Worm (Caenorhabditis elegans): ENCODE data around the gene cah-3.
"Not testable (repeated sequence)": the region's sequence is repeated elsewhere in the genome, so short reads cannot be mapped to it uniquely, and the experiment has no call there.

Gene cah-3

ce11 chrX:16505348-16505747 lies 18.1 kb downstream of the cah-3 start, which contains the start of gene T25D1.3:
Gene T25D1.3, plus strand, starts transcription at chrX:16505648.
- TF ChIP-seq tbx-37 (GFP tag; conservative IDR thresholded peaks at IDR 0.05) (no peak), sea-1 (GFP tag; conservative IDR thresholded peaks at IDR 0.05) (no peak), B0310.2 (tag; optimal IDR thresholded peaks at IDR 0.05) (no peak), hmbx-1 (tag; optimal IDR thresholded peaks at IDR 0.05) (no peak), tra-4 (tag; optimal IDR thresholded peaks at IDR 0.05) (no peak)

ce11 chrX:16515265-16515664 lies 28.0 kb downstream of the cah-3 start, which contains the start of gene T25D1.2:
Gene T25D1.2, plus strand, starts transcription at chrX:16515565.
- TF ChIP-seq tbx-37 (GFP tag; conservative IDR thresholded peaks at IDR 0.05); hmbx-1 (tag; optimal IDR thresholded peaks at IDR 0.05); flt-1 (GFP tag; IDR thresholded peaks at IDR 0.05): not testable (repeated sequence)

ce11 chrX:16518771-16519170 lies 31.5 kb downstream of the cah-3 start:
- TF ChIP-seq tbx-37 (GFP tag; conservative IDR thresholded peaks at IDR 0.05), result no peak
- no peak for TF ChIP-seq aly-1 (tag; optimal IDR thresholded peaks at IDR 0.05)
- no peak for TF ChIP-seq B0310.2 (tag; optimal IDR thresholded peaks at IDR 0.05)
- no peak for TF ChIP-seq hmbx-1 (tag; optimal IDR thresholded peaks at IDR 0.05)
- TF ChIP-seq hmg-4 (GFP tag; optimal IDR thresholded peaks at IDR 0.05), result no peak
- TF ChIP-seq sea-1 (GFP tag; conservative IDR thresholded peaks at IDR 0.05), result no peak
- TF ChIP-seq scrt-1 (GFP tag; IDR thresholded peaks at IDR 0.05), result no peak
- TF ChIP-seq hnd-1 (tag; optimal IDR thresholded peaks at IDR 0.05), result no peak
- TF ChIP-seq flt-1 (GFP tag; IDR thresholded peaks at IDR 0.05), result no peak

- TF ChIP-seq ceh-36 (tag; optimal IDR thresholded peaks at IDR 0.05) (no peak), tra-4 (tag; optimal IDR thresholded peaks at IDR 0.05) (no peak), F13C5.2 (tag; optimal IDR thresholded peaks at IDR 0.05) (no peak), sea-1 (GFP tag; conservative IDR thresholded peaks at IDR 0.05) (no peak), B0310.2 (tag; optimal IDR thresholded peaks at IDR 0.05) (no peak), aly-1 (tag; optimal IDR thresholded peaks at IDR 0.05) (no peak)
Observed at ce11 chrX:16519517-16519916, 32.2 kb downstream of the cah-3 start, which contains the start of gene T25D1.1. Gene T25D1.1, plus strand, starts transcription at chrX:16519817.

ce11 chrX:16521722-16522121 lies 34.4 kb downstream of the cah-3 start:
- TF ChIP-seq hnd-1 (tag; optimal IDR thresholded peaks at IDR 0.05), result no peak
- TF ChIP-seq ets-7 (tag; optimal IDR thresholded peaks at IDR 0.05), result no peak
- TF ChIP-seq ceh-13 (GFP tag; optimal IDR thresholded peaks at IDR 0.05), result no peak
- TF ChIP-seq tra-4 (tag; optimal IDR thresholded peaks at IDR 0.05), result no peak
- no peak for TF ChIP-seq flt-1 (GFP tag; IDR thresholded peaks at IDR 0.05)
- TF ChIP-seq sea-1 (GFP tag; conservative IDR thresholded peaks at IDR 0.05), result no peak

ce11 chrX:16524310-16524709 lies 37.0 kb downstream of the cah-3 start:
- TF ChIP-seq ets-7 (tag; optimal IDR thresholded peaks at IDR 0.05), result no peak
- no peak for TF ChIP-seq hmbx-1 (tag; optimal IDR thresholded peaks at IDR 0.05)
- no peak for TF ChIP-seq scrt-1 (GFP tag; IDR thresholded peaks at IDR 0.05)
- TF ChIP-seq tbx-11 (GFP tag; IDR thresholded peaks at IDR 0.05), result no peak

- TF ChIP-seq hmg-4 (GFP tag; optimal IDR thresholded peaks at IDR 0.05), result peak; percentile 64
- no peak for TF ChIP-seq tra-4 (tag; optimal IDR thresholded peaks at IDR 0.05)
- no peak for TF ChIP-seq hnd-1 (tag; optimal IDR thresholded peaks at IDR 0.05)
- no peak for TF ChIP-seq ama-1 (optimal IDR thresholded peaks at IDR 0.05)
- no peak for TF ChIP-seq aly-1 (tag; optimal IDR thresholded peaks at IDR 0.05)
- no peak for TF ChIP-seq ceh-13 (GFP tag; optimal IDR thresholded peaks at IDR 0.05)
Observed at ce11 chrX:16525632-16526031, 38.4 kb downstream of the cah-3 start.

ce11 chrX:16527815-16528214 lies 40.5 kb downstream of the cah-3 start:
- no peak for TF ChIP-seq hnd-1 (tag; optimal IDR thresholded peaks at IDR 0.05)
- no peak for TF ChIP-seq ceh-13 (GFP tag; optimal IDR thresholded peaks at IDR 0.05)
- TF ChIP-seq scrt-1 (GFP tag; IDR thresholded peaks at IDR 0.05), result no peak
- no peak for TF ChIP-seq flt-1 (GFP tag; IDR thresholded peaks at IDR 0.05)
- no peak for TF ChIP-seq pes-1 (GFP tag; IDR thresholded peaks at IDR 0.05)
- TF ChIP-seq ama-1 (optimal IDR thresholded peaks at IDR 0.05), result no peak
- no peak for TF ChIP-seq ets-7 (tag; optimal IDR thresholded peaks at IDR 0.05)
- no peak for TF ChIP-seq tbx-11 (GFP tag; IDR thresholded peaks at IDR 0.05)
- no peak for TF ChIP-seq tbx-37 (GFP tag; conservative IDR thresholded peaks at IDR 0.05)
- no peak for TF ChIP-seq hmg-4 (GFP tag; optimal IDR thresholded peaks at IDR 0.05)
- no peak for TF ChIP-seq tra-4 (tag; optimal IDR thresholded peaks at IDR 0.05)
- no peak for TF ChIP-seq hmbx-1 (tag; optimal IDR thresholded peaks at IDR 0.05)
- no peak for TF ChIP-seq sea-1 (GFP tag; conservative IDR thresholded peaks at IDR 0.05)
- no peak for TF ChIP-seq aly-1 (tag; optimal IDR thresholded peaks at IDR 0.05)
- no peak for TF ChIP-seq B0310.2 (tag; optimal IDR thresholded peaks at IDR 0.05)
- TF ChIP-seq F13C5.2 (tag; optimal IDR thresholded peaks at IDR 0.05), result no peak

- TF ChIP-seq flt-1 (GFP tag; IDR thresholded peaks at IDR 0.05) (no peak), pes-1 (GFP tag; IDR thresholded peaks at IDR 0.05) (no peak), tra-4 (tag; optimal IDR thresholded peaks at IDR 0.05) (no peak), ceh-36 (tag; optimal IDR thresholded peaks at IDR 0.05) (no peak), sea-1 (GFP tag; conservative IDR thresholded peaks at IDR 0.05) (no peak), hmbx-1 (tag; optimal IDR thresholded peaks at IDR 0.05) (no peak), aly-1 (tag; optimal IDR thresholded peaks at IDR 0.05) (no peak), hmg-4 (GFP tag; optimal IDR thresholded peaks at IDR 0.05) (no peak), F13C5.2 (tag; optimal IDR thresholded peaks at IDR 0.05) (no peak), scrt-1 (GFP tag; IDR thresholded peaks at IDR 0.05) (no peak), tbx-11 (GFP tag; IDR thresholded peaks at IDR 0.05) (no peak), hnd-1 (tag; optimal IDR thresholded peaks at IDR 0.05) (no peak), ama-1 (optimal IDR thresholded peaks at IDR 0.05) (no peak), ceh-13 (GFP tag; optimal IDR thresholded peaks at IDR 0.05) (no peak), B0310.2 (tag; optimal IDR thresholded peaks at IDR 0.05) (no peak), tbx-37 (GFP tag; conservative IDR thresholded peaks at IDR 0.05) (no peak), ets-7 (tag; optimal IDR thresholded peaks at IDR 0.05) (no peak)
Observed at ce11 chrX:16529937-16530336, 42.7 kb downstream of the cah-3 start.
